Worm (Caenorhabditis elegans): ENCODE measurements around the gene mrpl-20.

DNA sequence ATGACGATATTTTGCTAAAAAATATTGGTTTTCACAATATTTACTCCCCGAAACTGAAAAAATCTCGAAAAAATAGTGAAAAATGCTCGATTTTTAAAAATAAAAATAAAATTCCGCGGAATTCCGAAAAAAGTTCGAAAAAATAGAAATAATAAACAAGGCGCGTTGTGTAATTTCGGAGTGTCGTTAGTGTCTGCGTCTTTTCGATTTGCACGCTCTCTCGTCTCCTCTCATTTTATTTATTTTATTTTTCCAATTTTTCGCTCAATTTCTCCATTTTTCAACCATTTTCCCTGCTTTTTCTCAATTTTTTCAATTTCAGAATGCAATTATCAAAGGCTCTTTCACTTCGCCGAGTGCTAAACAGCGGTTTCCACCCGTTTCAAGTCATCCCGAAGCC, at the start of gene mrpl-20:
- TF ChIP-seq ceh-82 (tag; optimal IDR thresholded peaks at IDR 0.05) (no peak), ama-1 (optimal IDR thresholded peaks at IDR 0.05) (no peak), nhr-77 (tag; optimal IDR thresholded peaks at IDR 0.05) (no peak), unc-39 (tag; optimal IDR thresholded peaks at IDR 0.05) (no peak), skn-1 (tag; optimal IDR thresholded peaks at IDR 0.05) (no peak), blmp-1 (tag; optimal IDR thresholded peaks at IDR 0.05; ENCODE audit: insufficient read depth) (no peak), fos-1 (tag; optimal IDR thresholded peaks at IDR 0.05) (no peak), lin-13 (GFP tag; optimal IDR thresholded peaks at IDR 0.05) (no peak), nhr-11 (tag; optimal IDR thresholded peaks at IDR 0.05) (no peak), elt-3 (tag; optimal IDR thresholded peaks at IDR 0.05) (no peak)

All from whole organism, L2 larva.